Worm (Caenorhabditis elegans) whole organism, late embryonic: ENCODE results near the gene irld-7.

ENCODE experiments used
- C08G9.2 ChIP-seq: sonication (generic microtip); optimal IDR thresholded peaks from 2 replicates; lab custom pipeline; 2016; ENCODE audit warnings: mild to moderate bottlenecking, missing genetic modification characterization, moderate library complexity, missing compliant biosample characterization
- C38D4.7 ChIP-seq: fragments of 200-800 bp; sonication (Bioruptor generic); optimal IDR thresholded peaks from 2 replicates; lab custom pipeline; 2018; ENCODE audit warnings: mild to moderate bottlenecking, missing genetic modification characterization, moderate library complexity, missing compliant biosample characterization
- F13H6.1 ChIP-seq: sonication (generic microtip); optimal IDR thresholded peaks from 2 replicates; lab custom pipeline; 2016; ENCODE audit warnings: missing genetic modification characterization, missing compliant biosample characterization
- K02D7.2 ChIP-seq: sonication (generic microtip); optimal IDR thresholded peaks from 2 replicates; lab custom pipeline; 2017; ENCODE audit warnings: mild to moderate bottlenecking, missing genetic modification characterization, missing compliant biosample characterization
- K09A11.1 ChIP-seq: sonication (generic microtip); optimal IDR thresholded peaks from 2 replicates; lab custom pipeline; 2017; ENCODE audit warnings: antibody characterized with exemption, mild to moderate bottlenecking, missing genetic modification characterization, missing compliant biosample characterization; ENCODE audit not compliant: insufficient read depth
- T23F11.4 ChIP-seq: fragments of 200-800 bp; sonication (Bioruptor generic); optimal IDR thresholded peaks from 2 replicates; lab custom pipeline; 2018; ENCODE audit warnings: mild to moderate bottlenecking, missing genetic modification characterization, missing compliant biosample characterization
- ahr-1 ChIP-seq: sonication (generic microtip); optimal IDR thresholded peaks from 2 replicates; lab custom pipeline; 2016; ENCODE audit warnings: missing genetic modification characterization, missing compliant biosample characterization
- ceh-14 ChIP-seq: sonication (generic microtip); optimal IDR thresholded peaks from 2 replicates; lab custom pipeline; 2016; ENCODE audit warnings: missing genotype, missing genetic modification characterization, missing compliant biosample characterization
- ceh-18 ChIP-seq: sonication (generic microtip); optimal IDR thresholded peaks from 2 replicates; lab custom pipeline; 2016; ENCODE audit warnings: missing genetic modification characterization, missing compliant biosample characterization
- ceh-19 ChIP-seq: fragments of 200-800 bp; sonication (Bioruptor generic); optimal IDR thresholded peaks from 2 replicates; lab custom pipeline; 2018; ENCODE audit warnings: mild to moderate bottlenecking, missing genetic modification characterization, missing compliant biosample characterization
- ceh-2 ChIP-seq: sonication (generic microtip); optimal IDR thresholded peaks from 2 replicates; lab custom pipeline; 2016; ENCODE audit warnings: missing genotype, missing genetic modification characterization, missing compliant biosample characterization
- ceh-24 ChIP-seq: sonication (generic microtip); optimal IDR thresholded peaks from 2 replicates; lab custom pipeline; 2016; ENCODE audit warnings: mild to moderate bottlenecking, missing genetic modification characterization, missing compliant biosample characterization
- ceh-30 ChIP-seq: fragments of 150-350 bp; optimal IDR thresholded peaks from 2 replicates; lab custom pipeline; 2014; ENCODE audit warnings: missing biosample characterization, missing genetic modification characterization
- ceh-31 ChIP-seq: sonication (generic microtip); optimal IDR thresholded peaks from 2 replicates; lab custom pipeline; 2016; ENCODE audit warnings: missing genetic modification characterization, missing compliant biosample characterization
- ceh-34 ChIP-seq: sonication (generic microtip); optimal IDR thresholded peaks from 2 replicates; lab custom pipeline; 2016; ENCODE audit warnings: mild to moderate bottlenecking, missing genetic modification characterization, missing compliant biosample characterization
- ceh-45 ChIP-seq: fragments of 200-800 bp; sonication (Bioruptor generic); IDR thresholded peaks from 2 replicates; pipeline ENCODE4 v1.3.6; 2022; ENCODE audit warnings: missing genetic modification reagents, missing genetic modification characterization, missing compliant biosample characterization
- ceh-48 ChIP-seq: sonication (generic microtip); optimal IDR thresholded peaks from 2 replicates; lab custom pipeline; 2016; ENCODE audit warnings: missing genetic modification characterization, inconsistent platforms, missing compliant biosample characterization
- che-1 ChIP-seq: sonication (generic microtip); optimal IDR thresholded peaks from 2 replicates; lab custom pipeline; 2016; ENCODE audit warnings: mild to moderate bottlenecking, missing genetic modification characterization, missing compliant biosample characterization
- dmd-4 ChIP-seq: sonication (generic microtip); optimal IDR thresholded peaks from 2 replicates; lab custom pipeline; 2016; ENCODE audit warnings: borderline replicate concordance, missing genetic modification characterization, missing compliant biosample characterization
- dve-1 ChIP-seq: sonication (generic microtip); optimal IDR thresholded peaks from 2 replicates; lab custom pipeline; 2017; ENCODE audit warnings: antibody characterized with exemption, mild to moderate bottlenecking, missing genetic modification characterization, missing compliant biosample characterization
- elt-2 ChIP-seq: sonication (generic microtip); optimal IDR thresholded peaks from 2 replicates; lab custom pipeline; 2016; ENCODE audit warnings: missing genetic modification reagents, missing genetic modification characterization, missing compliant biosample characterization
- elt-4 ChIP-seq: sonication (generic microtip); optimal IDR thresholded peaks from 2 replicates; lab custom pipeline; 2016; ENCODE audit warnings: missing genetic modification characterization, missing compliant biosample characterization
- ets-4 ChIP-seq: sonication (generic microtip); optimal IDR thresholded peaks from 2 replicates; lab custom pipeline; 2016; ENCODE audit warnings: missing genetic modification characterization, missing compliant biosample characterization
- eyg-1 ChIP-seq: sonication (generic microtip); optimal IDR thresholded peaks from 2 replicates; lab custom pipeline; 2016; ENCODE audit warnings: missing genotype, missing genetic modification characterization, missing compliant biosample characterization
- fkh-10 ChIP-seq: fragments of 150-350 bp; optimal IDR thresholded peaks from 2 replicates; lab custom pipeline; 2014; ENCODE audit warnings: missing biosample characterization, missing genetic modification reagents, missing genetic modification characterization
- fkh-6 ChIP-seq: sonication (generic microtip); optimal IDR thresholded peaks from 2 replicates; lab custom pipeline; 2016; ENCODE audit warnings: missing genetic modification characterization, missing compliant biosample characterization
- hlh-13 ChIP-seq: fragments of 200-800 bp; sonication (Bioruptor generic); optimal IDR thresholded peaks from 2 replicates; lab custom pipeline; 2018; ENCODE audit warnings: mild to moderate bottlenecking, missing genetic modification characterization, missing compliant biosample characterization
- hlh-6 ChIP-seq: sonication (generic microtip); optimal IDR thresholded peaks from 2 replicates; lab custom pipeline; 2016; ENCODE audit warnings: missing genotype, missing genetic modification characterization, missing compliant biosample characterization
- hlh-8 ChIP-seq: sonication (generic microtip); optimal IDR thresholded peaks from 2 replicates; lab custom pipeline; 2016; ENCODE audit warnings: missing genotype, missing genetic modification characterization, missing compliant biosample characterization
- mec-3 ChIP-seq: sonication (generic microtip); optimal IDR thresholded peaks from 2 replicates; lab custom pipeline; 2016; ENCODE audit warnings: borderline replicate concordance, missing genetic modification characterization, missing compliant biosample characterization
- nfya-1 ChIP-seq: sonication (generic microtip); optimal IDR thresholded peaks from 2 replicates; lab custom pipeline; 2017; ENCODE audit warnings: missing genetic modification characterization, mild to moderate bottlenecking, missing compliant biosample characterization, antibody characterized with exemption, moderate library complexity
- nhr-11 ChIP-seq: fragments of 150-350 bp; optimal IDR thresholded peaks from 2 replicates; lab custom pipeline; 2014; ENCODE audit warnings: missing biosample characterization, missing genetic modification characterization
- nhr-232 ChIP-seq: sonication (generic microtip); optimal IDR thresholded peaks from 2 replicates; lab custom pipeline; 2016; ENCODE audit warnings: missing genetic modification characterization, missing compliant biosample characterization
- npax-4 ChIP-seq: sonication (generic microtip); optimal IDR thresholded peaks from 2 replicates; lab custom pipeline; 2016; ENCODE audit warnings: missing genetic modification characterization, missing compliant biosample characterization
- odd-2 ChIP-seq: sonication (generic microtip); optimal IDR thresholded peaks from 2 replicates; lab custom pipeline; 2017; ENCODE audit warnings: antibody characterized with exemption, mild to moderate bottlenecking, missing genetic modification characterization, missing compliant biosample characterization
- pag-3 ChIP-seq: sonication (generic microtip); optimal IDR thresholded peaks from 2 replicates; lab custom pipeline; 2016; ENCODE audit warnings: missing compliant biosample characterization, missing genetic modification characterization, borderline replicate concordance
- pat-9 ChIP-seq: fragments of 200-800 bp; sonication (Bioruptor generic); optimal IDR thresholded peaks from 2 replicates; lab custom pipeline; 2018; ENCODE audit warnings: mild to moderate bottlenecking, missing genetic modification characterization, moderate library complexity, missing compliant biosample characterization
- pax-1 ChIP-seq: fragments of 150-350 bp; optimal IDR thresholded peaks from 2 replicates; lab custom pipeline; 2014; ENCODE audit warnings: missing biosample characterization, missing genetic modification characterization
- pha-2 ChIP-seq: sonication (generic microtip); optimal IDR thresholded peaks from 2 replicates; lab custom pipeline; 2017; ENCODE audit warnings: mild to moderate bottlenecking, missing genetic modification characterization, missing compliant biosample characterization
- pha-4 ChIP-seq: fragments of 150-350 bp; optimal IDR thresholded peaks from 2 replicates; lab custom pipeline; 2018; ENCODE audit warnings: missing biosample characterization, missing genetic modification reagents, missing genetic modification characterization
- sox-2 ChIP-seq: fragments of 200-800 bp; sonication (Bioruptor generic); IDR thresholded peaks from 2 replicates; pipeline ENCODE4 v1.3.6; 2022; ENCODE audit warnings: missing genetic modification reagents, missing genetic modification characterization, missing compliant biosample characterization
- ttx-3 ChIP-seq: sonication (generic microtip); optimal IDR thresholded peaks from 2 replicates; lab custom pipeline; 2016; ENCODE audit warnings: missing genetic modification reagents, missing genetic modification characterization, missing compliant biosample characterization
- unc-42 ChIP-seq: sonication (generic microtip); optimal IDR thresholded peaks from 2 replicates; lab custom pipeline; 2016; ENCODE audit warnings: missing genotype, missing genetic modification characterization, missing compliant biosample characterization
- unc-55 ChIP-seq: sonication (generic microtip); optimal IDR thresholded peaks from 2 replicates; lab custom pipeline; 2017; ENCODE audit warnings: missing biosample characterization, missing genetic modification reagents, missing genetic modification characterization
- unc-86 ChIP-seq: sonication (generic microtip); optimal IDR thresholded peaks from 2 replicates; lab custom pipeline; 2016; ENCODE audit warnings: missing genetic modification characterization, missing compliant biosample characterization
- zip-5 ChIP-seq: sonication (generic microtip); optimal IDR thresholded peaks from 2 replicates; lab custom pipeline; 2016; ENCODE audit warnings: missing genetic modification characterization, missing compliant biosample characterization

The irld-7 gene

DNA sequence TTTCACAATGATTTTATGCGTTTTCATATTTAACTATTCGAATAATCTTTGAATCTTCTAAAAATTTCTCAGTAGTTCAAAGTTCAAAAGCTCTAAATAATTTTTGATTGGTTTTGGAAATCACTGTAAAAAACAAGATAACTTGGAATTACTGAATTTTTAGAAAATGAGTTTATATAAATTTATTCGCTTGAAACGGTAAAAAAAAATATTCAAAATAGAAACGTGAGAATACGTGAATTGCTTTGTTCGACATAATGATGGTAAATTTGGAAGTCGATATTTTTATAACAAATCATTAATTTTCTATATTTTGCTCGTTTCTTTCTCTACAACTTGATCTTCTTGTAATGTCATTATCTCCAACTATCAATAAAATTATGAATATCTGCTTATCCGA, 33.2 kb downstream of the irld-7 start, which contains the start of gene C01B10.44:
TSS of gene C01B10.44 (plus strand) at position 301 of the 400 bp plus-strand sequence.
- TF ChIP-seq fkh-6 (tag; lab: Kevin White, UChicago), result no peak
- no peak for TF ChIP-seq hlh-13 (GFP tag; lab: Kevin White, UChicago)
- TF ChIP-seq F13H6.1 (tag; lab: Kevin White, UChicago), result no peak
- TF ChIP-seq ahr-1 (tag; lab: Kevin White, UChicago), result no peak
- TF ChIP-seq C38D4.7 (GFP tag; lab: Kevin White, UChicago), result no peak
- TF ChIP-seq nhr-232, result no peak
- TF ChIP-seq dmd-4 (tag; lab: Kevin White, UChicago), result no peak
- TF ChIP-seq ceh-30, result no peak
- TF ChIP-seq unc-86 (tag; lab: Kevin White, UChicago), result no peak
- TF ChIP-seq, all 69 proteins: peak for 0

DNA sequence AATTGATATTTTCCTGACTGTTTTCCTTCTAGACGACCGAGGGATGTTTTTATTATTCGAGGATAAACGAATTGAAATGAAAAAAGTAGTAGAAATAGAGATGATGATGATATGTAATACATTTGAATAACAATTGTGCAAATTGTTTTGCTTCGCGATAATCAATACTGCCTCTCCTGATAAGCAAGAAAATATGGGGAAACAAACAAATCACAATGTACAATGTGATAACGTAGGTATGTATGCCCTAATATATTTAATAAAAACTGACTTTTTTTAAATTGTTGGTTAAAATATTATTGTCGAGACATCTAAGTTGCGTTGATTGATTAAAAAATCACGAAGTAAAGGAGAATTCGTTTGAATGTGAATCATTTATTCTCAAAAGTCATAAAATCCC, 37.6 kb downstream of the irld-7 start, which contains the start of gene cest-5.2:
TSS of gene cest-5.2 (minus strand) at position 128 of the 400 bp plus-strand sequence.
- TF ChIP-seq elt-2 (tag; lab: Kevin White, UChicago), result peak; percentile 73
- no peak for TF ChIP-seq F13H6.1 (tag; lab: Kevin White, UChicago)
- TF ChIP-seq, all 69 proteins: peak for 1

DNA sequence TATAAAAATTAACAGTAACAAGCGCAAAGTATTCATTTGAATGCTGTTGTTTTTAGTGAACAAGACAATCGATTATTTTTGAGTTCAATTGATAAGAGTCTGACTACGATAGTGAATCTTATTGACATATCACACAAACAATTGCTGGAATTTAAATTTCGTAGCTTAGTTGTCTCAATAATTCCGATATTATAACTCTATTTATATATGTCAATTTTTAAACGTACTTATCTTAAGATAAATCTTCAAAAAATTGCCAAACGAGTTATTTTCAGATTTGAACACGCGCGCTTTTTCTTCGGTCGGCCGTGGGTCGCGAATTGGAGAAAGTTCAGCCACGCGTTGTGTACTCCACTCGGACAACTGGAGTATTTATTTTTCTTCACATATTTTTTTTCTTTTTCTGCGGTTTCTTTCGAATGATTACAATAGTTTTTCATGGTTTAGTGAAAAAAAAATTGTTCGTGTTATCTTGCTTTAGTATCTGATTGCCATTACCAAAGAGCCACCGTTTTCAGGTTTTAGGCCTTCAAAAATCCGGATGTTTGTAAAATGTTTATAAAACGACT, 41.6 kb downstream of the irld-7 start, which contains the start of the genes cest-5.1 and C01B10.9:
TSS of gene cest-5.1 (minus strand) at position 51 of the 569 bp plus-strand sequence.
TSS of gene C01B10.9 (plus strand) at position 519 of the 569 bp plus-strand sequence.
- no peak for TF ChIP-seq elt-4 (tag; lab: Kevin White, UChicago)
- TF ChIP-seq ttx-3 (tag; lab: Kevin White, UChicago), result no peak
- peak; percentile 68 for TF ChIP-seq hlh-8
- TF ChIP-seq ceh-30, result no peak
- peak; percentile 90 for TF ChIP-seq ets-4 (tag; lab: Kevin White, UChicago)
- no peak for TF ChIP-seq nhr-11 (tag; lab: Kevin White, UChicago)
- no peak for TF ChIP-seq unc-55 (GFP tag; lab: Kevin White, UChicago)
- TF ChIP-seq ceh-18 (tag; lab: Kevin White, UChicago), result no peak
- peak; percentile 17 for TF ChIP-seq eyg-1 (tag; lab: Kevin White, UChicago)
- TF ChIP-seq che-1, result no peak
- no peak for TF ChIP-seq dmd-4 (tag; lab: Kevin White, UChicago)
- TF ChIP-seq pax-1, result no peak
- TF ChIP-seq pag-3 (tag; lab: Kevin White, UChicago), result no peak
- peak; percentile 74 for TF ChIP-seq zip-5 (tag; lab: Kevin White, UChicago)
- peak; percentile 56 for TF ChIP-seq unc-42 (tag; lab: Kevin White, UChicago)
- no peak for TF ChIP-seq T23F11.4 (GFP tag; lab: Kevin White, UChicago)
- no peak for TF ChIP-seq hlh-13 (GFP tag; lab: Kevin White, UChicago)
- TF ChIP-seq sox-2 (GFP tag; lab: Robert Waterston, UW), result no peak
- TF ChIP-seq ceh-45 (GFP tag; lab: Robert Waterston, UW), result no peak
- TF ChIP-seq unc-86 (tag; lab: Kevin White, UChicago), result no peak
- peak; percentile 60 for TF ChIP-seq mec-3 (tag; lab: Kevin White, UChicago)
- no peak for TF ChIP-seq fkh-10 (GFP tag; lab: Kevin White, UChicago)
- TF ChIP-seq pha-4 (tag; lab: Kevin White, UChicago), result no peak
- TF ChIP-seq ceh-31 (tag; lab: Kevin White, UChicago), result peak; percentile 95
- no peak for TF ChIP-seq npax-4 (tag; lab: Kevin White, UChicago)
- peak; percentile 6 for TF ChIP-seq pha-2
- TF ChIP-seq hlh-6 (tag; lab: Kevin White, UChicago), result no peak
- no peak for TF ChIP-seq odd-2 (tag; lab: Kevin White, UChicago)
- TF ChIP-seq K09A11.1, result no peak
- peak; percentile 90 for TF ChIP-seq ceh-2
- peak; percentile 91 for TF ChIP-seq C08G9.2 (tag; lab: Kevin White, UChicago)
- peak; percentile 49 for TF ChIP-seq fkh-6 (tag; lab: Kevin White, UChicago)
- no peak for TF ChIP-seq ceh-19 (GFP tag; lab: Kevin White, UChicago)
- TF ChIP-seq ceh-14, result peak; percentile 68
- TF ChIP-seq dve-1 (tag; lab: Kevin White, UChicago), result no peak
- TF ChIP-seq ahr-1 (tag; lab: Kevin White, UChicago), result no peak
- no peak for TF ChIP-seq ceh-24 (tag; lab: Kevin White, UChicago)
- TF ChIP-seq nfya-1 (tag; lab: Kevin White, UChicago), result peak; percentile 5
- TF ChIP-seq elt-2 (tag; lab: Kevin White, UChicago), result peak; percentile 75
- TF ChIP-seq ceh-34, result peak; percentile 64
- no peak for TF ChIP-seq ceh-48 (tag; lab: Kevin White, UChicago)
- no peak for TF ChIP-seq K02D7.2
- TF ChIP-seq pat-9 (tag; lab: Kevin White, UChicago), result no peak
